Fruit fly (Drosophila melanogaster): Measurements from ENCODE around the gene CG7369.

CG7369 gene

DNA sequence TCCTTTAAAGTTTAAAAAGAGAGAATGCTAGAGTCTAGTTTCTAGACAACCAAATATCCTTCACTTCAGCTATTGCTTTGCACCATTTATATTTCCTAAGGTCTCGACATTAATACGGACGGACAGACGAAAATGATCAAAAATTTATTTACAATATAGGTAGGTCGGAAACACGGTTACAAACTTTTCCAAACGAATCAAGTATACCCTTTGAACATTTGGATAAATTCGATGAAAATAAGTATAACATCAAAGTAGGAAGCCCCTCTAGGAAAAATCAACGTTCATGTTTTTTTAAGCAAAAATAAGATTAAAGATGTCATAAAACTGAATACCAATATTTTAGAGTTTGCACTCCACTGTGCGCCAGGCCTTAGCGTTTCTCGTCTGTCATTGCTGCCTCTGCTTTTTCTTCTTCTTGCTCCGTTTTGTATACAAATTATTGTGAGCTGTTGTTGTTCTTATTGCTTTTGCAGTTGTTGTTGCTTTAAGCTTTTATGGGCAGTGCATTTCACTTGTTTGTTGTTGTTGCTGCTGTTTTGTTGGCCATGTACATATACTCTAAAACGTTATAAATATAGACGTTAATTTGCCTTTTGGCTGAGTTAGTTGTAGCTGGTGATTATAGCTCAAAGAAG lies 1.5 kb downstream of the CG7369 start (continued):
- no peak for TF ChIP-seq CG14050 (GFP tag; IDR thresholded peaks at IDR 0.05)
- peak; percentile 13 for TF ChIP-seq Meics (GFP tag; optimal IDR thresholded peaks at IDR 0.05)
- peak; percentile 21 for TF ChIP-seq Sox100B (GFP tag; optimal IDR thresholded peaks at IDR 0.05)
- TF ChIP-seq CG4424 (GFP tag; optimal IDR thresholded peaks at IDR 0.05): peak; percentile 14
- peak; percentile 36 for TF ChIP-seq CG2712 (tag; optimal IDR thresholded peaks at IDR 0.05)
- TF ChIP-seq gem (tag; optimal IDR thresholded peaks at IDR 0.05): peak; percentile 24
- peak; percentile 6 for TF ChIP-seq CG1529 (GFP tag; optimal IDR thresholded peaks at IDR 0.05)
- TF ChIP-seq CG4707 (GFP tag; optimal IDR thresholded peaks at IDR 0.05): peak; percentile 45
- peak; percentile 6 for TF ChIP-seq CG5245 (GFP tag; optimal IDR thresholded peaks at IDR 0.05)
- peak; percentile 11 for TF ChIP-seq CG8388 (GFP tag; optimal IDR thresholded peaks at IDR 0.05)
- peak; percentile 60; the same call in 2 of the 3 replicates for TF ChIP-seq CG17361 (GFP tag; IDR thresholded peaks at IDR 0.05)
- TF ChIP-seq CG12391 (tag; optimal IDR thresholded peaks at IDR 0.05): peak; percentile 2
- TF ChIP-seq CG17385 (GFP tag; optimal IDR thresholded peaks at IDR 0.05): peak; percentile 83

- TF ChIP-seq CG12769 (tag; optimal IDR thresholded peaks at IDR 0.05) (no peak), Dad (GFP tag; optimal IDR thresholded peaks at IDR 0.05) (no peak), CG13424 (tag; optimal IDR thresholded peaks at IDR 0.05) (no peak), CG4854 (GFP tag; optimal IDR thresholded peaks at IDR 0.05) (no peak), CG7786 (GFP tag; optimal IDR thresholded peaks at IDR 0.05) (no peak), gce (GFP tag; IDR thresholded peaks at IDR 0.05) (no peak), CG14050 (GFP tag; IDR thresholded peaks at IDR 0.05) (no peak), CG6813 (GFP tag; optimal IDR thresholded peaks at IDR 0.05) (no peak), Xrp1 (GFP tag; IDR thresholded peaks at IDR 0.05) (no peak), usp (GFP tag; optimal IDR thresholded peaks at IDR 0.05) (no peak), toy (GFP tag; IDR thresholded peaks at IDR 0.05) (0 out of 2 replicates have a peak, but pooled peaks have one; percentile 35), chm (GFP tag; IDR thresholded peaks at IDR 0.05) (no peak), kay (GFP tag; optimal IDR thresholded peaks at IDR 0.05) (no peak), Lpt (GFP tag; optimal IDR thresholded peaks at IDR 0.05) (no peak), CTCF (GFP tag; optimal IDR thresholded peaks at IDR 0.05) (peak; percentile 63), gfzf (GFP tag; optimal IDR thresholded peaks at IDR 0.05) (peak; percentile 74), pho (GFP tag; optimal IDR thresholded peaks at IDR 0.05) (no peak), ara (GFP tag; IDR thresholded peaks at IDR 0.05) (no peak), onecut (GFP tag; IDR thresholded peaks at IDR 0.05) (peak; percentile 98), lmd (GFP tag; IDR thresholded peaks at IDR 0.05) (no peak), Deaf1 (tag; optimal IDR thresholded peaks at IDR 0.05) (peak; percentile 48), aop (GFP tag; IDR thresholded peaks at IDR 0.05) (no peak), Lhr (GFP tag; optimal IDR thresholded peaks at IDR 0.05) (peak; percentile 54), jigr1 (GFP tag; IDR thresholded peaks at IDR 0.05) (no peak), CG18619 (GFP tag; optimal IDR thresholded peaks at IDR 0.05) (no peak), ftz-f1 (GFP tag; optimal IDR thresholded peaks at IDR 0.05) (no peak), esg (GFP tag; conservative IDR thresholded peaks at IDR 0.05) (no peak), seq (GFP tag; IDR thresholded peaks at IDR 0.05) (no peak), bowl (GFP tag; IDR thresholded peaks at IDR 0.05) (no peak), gcm2 (GFP tag; optimal IDR thresholded peaks at IDR 0.05) (no peak), Optix (GFP tag; IDR thresholded peaks at IDR 0.05) (no peak), CrebB (tag; optimal IDR thresholded peaks at IDR 0.05) (no peak), wor (GFP tag; IDR thresholded peaks at IDR 0.05) (no peak), H2.0 (GFP tag; IDR thresholded peaks at IDR 0.05) (no peak), CG1603 (tag; optimal IDR thresholded peaks at IDR 0.05) (peak; percentile 13), inv (GFP tag; IDR thresholded peaks at IDR 0.05; ENCODE audit: partially characterized antibody) (no peak), CG9797 (GFP tag; optimal IDR thresholded peaks at IDR 0.05) (peak; percentile 60), CG12071 (GFP tag; optimal IDR thresholded peaks at IDR 0.05) (no peak), Oli (tag; optimal IDR thresholded peaks at IDR 0.05) (no peak)
Observed at dm6 chr3L:22749147-22749550, 7.6 kb downstream of the CG7369 start, which contains the start of gene SPoCk. TSS of gene SPoCk (plus strand) at chr3L:22749444.

Data from whole organism, embryonic.